Fruit fly (Drosophila melanogaster): Measurements from ENCODE around the gene CG34367.
A peak's percentile ranks its signal among the peaks of the same experiment; 100 is the strongest.

Gene CG34367

dm6 chr2L:10321612-10322011 lies 32.1 kb downstream of the CG34367 start (continued):
- TF ChIP-seq fd64A (GFP tag; optimal IDR thresholded peaks at IDR 0.05) (no peak), nmo (GFP tag; optimal IDR thresholded peaks at IDR 0.05) (no peak), maf-S (GFP tag; optimal IDR thresholded peaks at IDR 0.05) (no peak), trh (GFP tag; optimal IDR thresholded peaks at IDR 0.05) (no peak), BEAF-32 (GFP tag; optimal IDR thresholded peaks at IDR 0.05) (no peak), Six4 (GFP tag; optimal IDR thresholded peaks at IDR 0.05) (no peak), sc (optimal IDR thresholded peaks at IDR 0.05) (no peak), sc (GFP tag; optimal IDR thresholded peaks at IDR 0.05) (no peak), CG1233 (GFP tag; optimal IDR thresholded peaks at IDR 0.05) (no peak), CG17829 (tag; optimal IDR thresholded peaks at IDR 0.05) (no peak), CG33213 (GFP tag; optimal IDR thresholded peaks at IDR 0.05) (no peak), CG18476 (GFP tag; optimal IDR thresholded peaks at IDR 0.05) (no peak), CG1792 (GFP tag; optimal IDR thresholded peaks at IDR 0.05) (no peak), Kr (GFP tag; optimal IDR thresholded peaks at IDR 0.05) (no peak), Meics (GFP tag; optimal IDR thresholded peaks at IDR 0.05) (peak; percentile 4), nau (GFP tag; optimal IDR thresholded peaks at IDR 0.05) (no peak), CG7271 (tag; optimal IDR thresholded peaks at IDR 0.05) (no peak), CG7928 (GFP tag; optimal IDR thresholded peaks at IDR 0.05) (no peak), D19A (tag; optimal IDR thresholded peaks at IDR 0.05) (no peak), CG12071 (GFP tag; optimal IDR thresholded peaks at IDR 0.05) (no peak), emc (GFP tag; optimal IDR thresholded peaks at IDR 0.05) (no peak), Bgb (GFP tag; IDR thresholded peaks at IDR 0.05; ENCODE audit: partially characterized antibody) (no peak; the same call in none of the 2 replicates), CG31441 (GFP tag; IDR thresholded peaks at IDR 0.05) (no peak), CG9817 (tag; optimal IDR thresholded peaks at IDR 0.05) (no peak), Atf3 (GFP tag; optimal IDR thresholded peaks at IDR 0.05) (no peak), CG3838 (GFP tag; optimal IDR thresholded peaks at IDR 0.05) (no peak), Ets97D (GFP tag; optimal IDR thresholded peaks at IDR 0.05) (no peak), CG8924 (tag; optimal IDR thresholded peaks at IDR 0.05) (no peak), chinmo (GFP tag; IDR thresholded peaks at IDR 0.05; ENCODE audit: partially characterized antibody) (peak; percentile 89; the same call in 2 of the 4 replicates), Atf-2 (GFP tag; optimal IDR thresholded peaks at IDR 0.05) (no peak), Jarid2 (GFP tag; optimal IDR thresholded peaks at IDR 0.05) (no peak), inv (GFP tag; IDR thresholded peaks at IDR 0.05; ENCODE audit: partially characterized antibody) (no peak), bowl (GFP tag; IDR thresholded peaks at IDR 0.05) (no peak), CG12744 (GFP tag; optimal IDR thresholded peaks at IDR 0.05) (no peak), ranshi (GFP tag; IDR thresholded peaks at IDR 0.05) (no peak; the same call in 1 of the 2 replicates), slp2 (GFP tag; optimal IDR thresholded peaks at IDR 0.05) (no peak), CG5953 (GFP tag; IDR thresholded peaks at IDR 0.05) (no peak), CG15601 (tag; optimal IDR thresholded peaks at IDR 0.05) (no peak), C15 (GFP tag; IDR thresholded peaks at IDR 0.05) (no peak), CkIIα-i1 (GFP tag; IDR thresholded peaks at IDR 0.05) (no peak), wdn (GFP tag; IDR thresholded peaks at IDR 0.05) (no peak), Sox100B (GFP tag; optimal IDR thresholded peaks at IDR 0.05) (no peak), al (GFP tag; IDR thresholded peaks at IDR 0.05) (no peak), CG5245 (GFP tag; optimal IDR thresholded peaks at IDR 0.05) (no peak), z (GFP tag; IDR thresholded peaks at IDR 0.05) (no peak), CG1832 (GFP tag; optimal IDR thresholded peaks at IDR 0.05) (no peak), CG3726 (GFP tag; IDR thresholded peaks at IDR 0.05) (no peak), Dip3 (GFP tag; optimal IDR thresholded peaks at IDR 0.05) (no peak), mam (GFP tag; optimal IDR thresholded peaks at IDR 0.05) (no peak), CG30431 (GFP tag; optimal IDR thresholded peaks at IDR 0.05) (no peak), dpn (GFP tag; optimal IDR thresholded peaks at IDR 0.05) (no peak), Sox102F (GFP tag; optimal IDR thresholded peaks at IDR 0.05) (no peak), gce (GFP tag; IDR thresholded peaks at IDR 0.05) (no peak)

All from whole organism, embryonic.